Fruit fly (Drosophila melanogaster): ENCODE data around the gene rhea.

- TF ChIP-seq CG4496 (GFP tag; IDR thresholded peaks at IDR 0.05) (no peak), CG34367 (tag; optimal IDR thresholded peaks at IDR 0.05) (no peak), CG12605 (GFP tag; IDR thresholded peaks at IDR 0.05) (no peak), CG9948 (tag; optimal IDR thresholded peaks at IDR 0.05) (no peak), Pif1A (GFP tag; optimal IDR thresholded peaks at IDR 0.05) (no peak), Ets98B (GFP tag; IDR thresholded peaks at IDR 0.05) (no peak), CG17806 (tag; optimal IDR thresholded peaks at IDR 0.05) (no peak), CG8159 (tag; optimal IDR thresholded peaks at IDR 0.05) (no peak), EcR (GFP tag; optimal IDR thresholded peaks at IDR 0.05) (no peak), CG8301 (tag; optimal IDR thresholded peaks at IDR 0.05) (no peak), D1 (tag; optimal IDR thresholded peaks at IDR 0.05) (no peak), Pif1B (GFP tag; optimal IDR thresholded peaks at IDR 0.05) (no peak)
Observed at dm6 chr3L:8579513-8579912, 34.7 kb downstream of the rhea start.

Measured in whole organism, pupa.